Worm (Caenorhabditis elegans) whole organism, L1 larva: ENCODE results near the gene nhr-39.

Experiments used
- aha-1 ChIP-seq: fragments of 150-350 bp; optimal IDR thresholded peaks from 2 replicates; lab custom pipeline; 2014; ENCODE audit warnings: missing biosample characterization, missing genetic modification characterization
- ama-1 ChIP-seq: fragments of 150-350 bp; optimal IDR thresholded peaks from 2 replicates; lab custom pipeline; 2014
- egl-13 ChIP-seq: sonication (generic microtip); optimal IDR thresholded peaks from 2 replicates; lab custom pipeline; 2016; ENCODE audit warnings: missing genotype, missing genetic modification reagents, missing genetic modification characterization, missing compliant biosample characterization
- egl-27 ChIP-seq, 2 experiments: fragments of 150-350 bp in 1 of 2; sonication (generic microtip); optimal IDR thresholded peaks; 3 replicates each; lab custom pipeline; 2017 to 2018; ENCODE audit warnings: missing biosample characterization in 2 of 2, missing genetic modification characterization in 2 of 2, missing genetic modification reagents in 2 of 2
- elt-3 ChIP-seq, 6 experiments: fragments of 150-350 bp in 1 of 6; sonication (generic microtip); optimal IDR thresholded peaks; 2 replicates each; lab custom pipeline; 2017 to 2018; ENCODE audit warnings: missing biosample characterization in 6 of 6, missing genetic modification characterization in 6 of 6, inconsistent platforms in 1 of 6
- fkh-8 ChIP-seq: sonication (generic microtip); optimal IDR thresholded peaks from 2 replicates; lab custom pipeline; 2016; ENCODE audit warnings: mild to moderate bottlenecking, missing genetic modification characterization, missing compliant biosample characterization
- hpl-2 ChIP-seq: fragments of 150-350 bp; optimal IDR thresholded peaks from 2 replicates; lab custom pipeline; 2014; ENCODE audit warnings: missing biosample characterization, missing genetic modification reagents, missing genetic modification characterization
- irx-1 ChIP-seq: sonication (generic microtip); optimal IDR thresholded peaks from 2 replicates; lab custom pipeline; 2016; ENCODE audit warnings: missing genetic modification characterization, missing compliant biosample characterization
- nhr-11 ChIP-seq: fragments of 150-350 bp; optimal IDR thresholded peaks from 2 replicates; lab custom pipeline; 2014; ENCODE audit warnings: missing biosample characterization, missing genetic modification characterization
- nhr-12 ChIP-seq: sonication (generic microtip); optimal IDR thresholded peaks from 2 replicates; lab custom pipeline; 2017; ENCODE audit warnings: missing biosample characterization, missing genetic modification characterization
- nhr-20 ChIP-seq: sonication (generic microtip); optimal IDR thresholded peaks from 2 replicates; lab custom pipeline; 2016; ENCODE audit warnings: mild to moderate bottlenecking, missing genetic modification characterization, missing compliant biosample characterization
- nhr-28 ChIP-seq: fragments of 150-350 bp; optimal IDR thresholded peaks from 2 replicates; lab custom pipeline; 2014; ENCODE audit warnings: missing biosample characterization, missing genetic modification characterization
- unc-62 ChIP-seq: fragments of 150-350 bp; optimal IDR thresholded peaks from 2 replicates; lab custom pipeline; 2014; ENCODE audit warnings: missing biosample characterization, missing genetic modification reagents, missing genetic modification characterization

DNA sequence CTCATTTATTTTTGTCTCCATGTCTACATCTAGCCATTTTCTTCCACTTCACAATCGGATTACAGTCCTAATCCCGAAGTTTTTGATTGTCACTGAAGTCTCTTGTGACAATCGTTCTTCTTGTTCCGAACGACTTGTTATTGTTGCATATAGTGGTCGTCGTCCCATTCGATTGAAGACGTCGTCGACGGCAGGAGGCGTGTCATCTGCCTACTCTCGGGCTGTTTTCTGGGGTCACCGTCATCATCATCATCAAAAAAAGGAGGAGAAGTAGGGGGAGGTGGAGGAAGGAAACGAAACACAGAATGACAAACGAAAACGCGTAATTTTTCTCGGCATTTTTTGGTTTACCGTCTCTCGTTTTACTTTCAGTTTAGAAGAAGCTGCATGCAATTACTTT is 2.0 kb downstream of the nhr-39 start, which contains the start of gene F44A2.3:
- TF ChIP-seq aha-1 (tag; lab: Kevin White, UChicago) (no peak), unc-62 (GFP tag; lab: Kevin White, UChicago) (no peak), elt-3 (tag; optimal IDR thresholded peaks at IDR 0.05; lab: Kevin White, UChicago) (no peak), nhr-20 (no peak), fkh-8 (no peak), irx-1 (no peak), egl-13 (tag; lab: Kevin White, UChicago) (no peak), nhr-12 (tag; lab: Kevin White, UChicago) (no peak), ama-1 (no peak), hpl-2 (no peak), nhr-28 (tag; lab: Kevin White, UChicago) (no peak), egl-27 (tag; optimal IDR thresholded peaks at IDR 0.05; lab: Kevin White, UChicago) (no peak), nhr-11 (no peak)
